Worm (Caenorhabditis elegans): Measurements from ENCODE around the gene gei-3.

The gei-3 gene

ce11 chrX:12750805-12751204 is 62.6 kb downstream of the gei-3 start:
- TF ChIP-seq med-1 (GFP tag; optimal IDR thresholded peaks at IDR 0.05; ENCODE audit: insufficient read depth) (no peak), ztf-23 (GFP tag; IDR thresholded peaks at IDR 0.05) (no peak), flt-1 (GFP tag; IDR thresholded peaks at IDR 0.05) (no peak), ztf-29 (GFP tag; IDR thresholded peaks at IDR 0.05) (no peak), ref-1 (GFP tag; conservative IDR thresholded peaks at IDR 0.05) (no peak), klf-2 (GFP tag; conservative IDR thresholded peaks at IDR 0.05) (no peak), T22C8.4 (GFP tag; IDR thresholded peaks at IDR 0.05) (no peak), cog-1 (tag; optimal IDR thresholded peaks at IDR 0.05) (no peak), tab-1 (GFP tag; IDR thresholded peaks at IDR 0.05) (no peak)

DNA sequence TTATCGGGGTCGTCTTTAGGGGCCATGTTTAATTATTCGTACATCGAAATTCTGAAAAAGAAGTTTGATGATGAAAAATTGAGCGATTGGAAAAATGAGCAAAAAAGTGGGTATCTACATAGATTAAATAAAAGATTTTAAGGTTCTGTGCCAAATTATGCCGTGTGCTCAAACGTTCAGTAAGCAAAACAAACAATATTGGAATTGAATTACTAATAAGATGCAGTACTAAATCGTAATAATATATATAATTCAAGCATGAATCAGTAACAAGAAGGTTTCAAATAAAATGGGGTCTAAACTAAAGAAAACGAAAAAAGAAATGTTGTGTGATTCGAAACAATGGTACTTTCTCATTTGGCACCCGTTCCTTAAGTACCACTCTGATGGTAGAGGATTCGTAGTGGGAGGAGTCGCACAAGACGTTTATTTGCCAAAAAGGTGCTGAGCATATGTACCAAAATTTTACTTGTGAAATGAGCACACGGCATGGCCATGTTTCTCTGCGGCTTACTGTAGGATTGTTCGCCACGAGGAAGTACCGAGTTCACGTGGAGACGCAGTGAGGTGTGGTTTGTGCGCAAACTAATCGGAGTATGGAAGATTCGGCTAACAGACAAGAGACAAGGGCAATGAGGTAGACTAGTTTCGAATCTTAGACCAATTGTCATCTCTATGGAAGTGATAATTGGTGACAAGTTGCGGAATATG is 63.8 kb downstream of the gei-3 start, which contains the start of gene pgp-14:
Gene pgp-14, minus strand, starts transcription at position 51 of the 711 bp plus-strand sequence.
- TF ChIP-seq ztf-23 (GFP tag; IDR thresholded peaks at IDR 0.05) = no peak
- no peak for TF ChIP-seq cog-1 (tag; optimal IDR thresholded peaks at IDR 0.05)
- no peak for TF ChIP-seq ref-1 (GFP tag; conservative IDR thresholded peaks at IDR 0.05)
- no peak for TF ChIP-seq med-1 (GFP tag; optimal IDR thresholded peaks at IDR 0.05; ENCODE audit: insufficient read depth)
